Worm (Caenorhabditis elegans) whole organism, L3 larva: Measurements from ENCODE around the gene mrpl-51.

Experiments used
- ZK546.5 ChIP-seq: sonication (generic microtip); optimal IDR thresholded peaks from 2 replicates; lab custom pipeline; 2017; ENCODE audit warnings: missing biosample characterization, missing genetic modification characterization
- ama-1 ChIP-seq: fragments of 150-350 bp; optimal IDR thresholded peaks from 2 replicates; lab custom pipeline; 2018
- ceh-16 ChIP-seq: sonication (generic microtip); optimal IDR thresholded peaks from 2 replicates; lab custom pipeline; 2017; ENCODE audit warnings: missing biosample characterization, missing genetic modification characterization
- ceh-28 ChIP-seq: fragments of 150-350 bp; optimal IDR thresholded peaks from 2 replicates; lab custom pipeline; 2014; ENCODE audit warnings: missing biosample characterization, missing genetic modification reagents, missing genetic modification characterization
- ceh-9 ChIP-seq: sonication (generic microtip); optimal IDR thresholded peaks from 2 replicates; lab custom pipeline; 2018; ENCODE audit warnings: missing biosample characterization, missing genetic modification characterization
- daf-12 ChIP-seq: fragments of 150-350 bp; optimal IDR thresholded peaks from 2 replicates; lab custom pipeline; 2014; ENCODE audit warnings: missing biosample characterization, missing genetic modification reagents, missing genetic modification characterization
- egl-5 ChIP-seq: fragments of 150-350 bp; optimal IDR thresholded peaks from 2 replicates; lab custom pipeline; 2017; ENCODE audit warnings: missing biosample characterization, missing genetic modification reagents, missing genetic modification characterization, inconsistent platforms
- elt-1 ChIP-seq: fragments of 150-350 bp; optimal IDR thresholded peaks from 2 replicates; lab custom pipeline; 2014; ENCODE audit warnings: missing biosample characterization, missing genetic modification characterization
- elt-2 ChIP-seq: sonication (generic microtip); optimal IDR thresholded peaks from 2 replicates; lab custom pipeline; 2016; ENCODE audit warnings: missing genetic modification reagents, mild to moderate bottlenecking, missing genetic modification characterization, missing compliant biosample characterization
- elt-3 ChIP-seq, 3 experiments: fragments of 150-350 bp in 1 of 3; sonication (generic microtip) in 2 of 3; optimal IDR thresholded peaks; 2 replicates in 2 of 3; 4 replicates in 1 of 3; lab custom pipeline; 2014 to 2017; ENCODE audit warnings: missing biosample characterization in 3 of 3, missing genetic modification characterization in 3 of 3
- fkh-10 ChIP-seq: sonication (generic microtip); optimal IDR thresholded peaks from 2 replicates; lab custom pipeline; 2017; ENCODE audit warnings: missing biosample characterization, missing genetic modification reagents, missing genetic modification characterization
- fos-1 ChIP-seq: fragments of 150-350 bp; optimal IDR thresholded peaks from 2 replicates; lab custom pipeline; 2014; ENCODE audit warnings: missing biosample characterization, missing genetic modification characterization
- hmg-11 ChIP-seq: sonication (generic microtip); optimal IDR thresholded peaks from 2 replicates; lab custom pipeline; 2016; ENCODE audit warnings: missing genetic modification characterization, missing compliant biosample characterization
- jun-1 ChIP-seq: fragments of 150-350 bp; optimal IDR thresholded peaks from 2 replicates; lab custom pipeline; 2014; ENCODE audit warnings: missing biosample characterization, missing genetic modification reagents, missing genetic modification characterization
- lin-15B ChIP-seq: fragments of 150-350 bp; optimal IDR thresholded peaks from 2 replicates; lab custom pipeline; 2014; ENCODE audit warnings: missing biosample characterization, missing genetic modification characterization
- lin-39 ChIP-seq: fragments of 150-350 bp; optimal IDR thresholded peaks from 2 replicates; lab custom pipeline; 2018; ENCODE audit warnings: missing biosample characterization, missing genetic modification reagents, missing genetic modification characterization
- lsy-12 ChIP-seq: sonication (generic microtip); optimal IDR thresholded peaks from 2 replicates; lab custom pipeline; 2016; ENCODE audit warnings: mild to moderate bottlenecking, missing genetic modification characterization, missing compliant biosample characterization
- mdl-1 ChIP-seq: fragments of 150-350 bp; optimal IDR thresholded peaks from 2 replicates; lab custom pipeline; 2014; ENCODE audit warnings: missing biosample characterization, missing genetic modification characterization
- mml-1 ChIP-seq: fragments of 150-350 bp; sonication (generic microtip); optimal IDR thresholded peaks from 3 replicates; lab custom pipeline; 2014; ENCODE audit warnings: missing biosample characterization, missing genetic modification characterization
- nfya-1 ChIP-seq: sonication (generic microtip); optimal IDR thresholded peaks from 2 replicates; lab custom pipeline; 2017; ENCODE audit warnings: missing genetic modification characterization, mild to moderate bottlenecking, missing compliant biosample characterization, antibody characterized with exemption, moderate library complexity; ENCODE audit not compliant: insufficient read depth
- nhr-11 ChIP-seq: fragments of 150-350 bp; optimal IDR thresholded peaks from 2 replicates; lab custom pipeline; 2014; ENCODE audit warnings: missing biosample characterization, missing genetic modification characterization
- nhr-12 ChIP-seq: fragments of 150-350 bp; optimal IDR thresholded peaks from 2 replicates; lab custom pipeline; 2014; ENCODE audit warnings: missing biosample characterization, missing genetic modification characterization
- nhr-23 ChIP-seq: fragments of 150-350 bp; optimal IDR thresholded peaks from 2 replicates; lab custom pipeline; 2014; ENCODE audit warnings: missing biosample characterization, missing genetic modification reagents, missing genetic modification characterization
- nhr-237 ChIP-seq: fragments of 150-350 bp; optimal IDR thresholded peaks from 2 replicates; lab custom pipeline; 2014; ENCODE audit warnings: missing biosample characterization, missing genetic modification characterization
- nhr-28 ChIP-seq: fragments of 150-350 bp; optimal IDR thresholded peaks from 2 replicates; lab custom pipeline; 2014; ENCODE audit warnings: missing biosample characterization, missing genetic modification characterization
- nhr-43 ChIP-seq: sonication (generic microtip); optimal IDR thresholded peaks from 2 replicates; lab custom pipeline; 2016; ENCODE audit warnings: mild to moderate bottlenecking, missing genetic modification characterization, missing compliant biosample characterization; ENCODE audit not compliant: poor library complexity, severe bottlenecking
- nhr-67 ChIP-seq: fragments of 150-350 bp; optimal IDR thresholded peaks from 2 replicates; lab custom pipeline; 2014; ENCODE audit warnings: missing biosample characterization, missing genetic modification characterization
- nhr-77 ChIP-seq: fragments of 150-350 bp; optimal IDR thresholded peaks from 2 replicates; lab custom pipeline; 2014; ENCODE audit warnings: missing biosample characterization, missing genetic modification characterization
- pha-4 ChIP-seq: fragments of 150-350 bp; optimal IDR thresholded peaks from 2 replicates; lab custom pipeline; 2014; ENCODE audit warnings: missing biosample characterization, missing genetic modification reagents, missing genetic modification characterization
- skn-1 ChIP-seq: fragments of 150-350 bp; optimal IDR thresholded peaks from 2 replicates; lab custom pipeline; 2014; ENCODE audit warnings: missing biosample characterization, missing genetic modification characterization
- snpc-4 ChIP-seq: fragments of 150-350 bp; optimal IDR thresholded peaks from 2 replicates; lab custom pipeline; 2014; ENCODE audit warnings: missing biosample characterization, missing genetic modification characterization
- tbx-2 ChIP-seq: sonication (generic microtip); optimal IDR thresholded peaks from 2 replicates; lab custom pipeline; 2016; ENCODE audit warnings: mild to moderate bottlenecking, missing genetic modification characterization, missing compliant biosample characterization
- unc-39 ChIP-seq: sonication (generic microtip); optimal IDR thresholded peaks from 4 replicates; lab custom pipeline; 2017; ENCODE audit warnings: missing biosample characterization, missing genetic modification characterization
- unc-62 ChIP-seq: fragments of 150-350 bp; sonication (generic microtip); optimal IDR thresholded peaks from 4 replicates; lab custom pipeline; 2014; ENCODE audit warnings: missing biosample characterization, missing genetic modification reagents, missing genetic modification characterization
- zag-1 ChIP-seq: fragments of 150-350 bp; optimal IDR thresholded peaks from 2 replicates; lab custom pipeline; 2014; ENCODE audit warnings: missing biosample characterization, missing genetic modification characterization
- ztf-11 ChIP-seq: fragments of 150-350 bp; optimal IDR thresholded peaks from 2 replicates; lab custom pipeline; 2014; ENCODE audit warnings: missing biosample characterization, missing genetic modification characterization
- ztf-4 ChIP-seq: fragments of 150-350 bp; optimal IDR thresholded peaks from 2 replicates; lab custom pipeline; 2014; ENCODE audit warnings: missing biosample characterization, missing genetic modification characterization

mrpl-51 gene

ce11 chrIV:12075497-12075896, 44.4 kb downstream of the mrpl-51 start, which contains the start of gene K08E4.7:
Gene K08E4.7, plus strand, starts transcription at chrIV:12075797.
- TF ChIP-seq ama-1 (lab: Kevin White, UChicago) (no peak), nhr-11 (no peak), ceh-28 (tag; lab: Kevin White, UChicago) (no peak), ZK546.5 (no peak), lsy-12 (tag; lab: Kevin White, UChicago) (no peak), fkh-10 (GFP tag; lab: Kevin White, UChicago) (no peak), nhr-43 (no peak), lin-39 (tag; lab: Kevin White, UChicago) (no peak), unc-39 (tag; lab: Kevin White, UChicago) (no peak), snpc-4 (tag; lab: Kevin White, UChicago) (no peak), fos-1 (tag; lab: Kevin White, UChicago) (no peak), skn-1 (tag; lab: Kevin White, UChicago) (no peak), mdl-1 (no peak), jun-1 (no peak), nhr-77 (tag; lab: Kevin White, UChicago) (no peak), ztf-4 (tag; lab: Kevin White, UChicago) (no peak), pha-4 (tag; lab: Kevin White, UChicago) (no peak), ztf-11 (tag; lab: Kevin White, UChicago) (no peak), elt-2 (no peak)

ce11 chrIV:12078112-12078812, 47.1 kb downstream of the mrpl-51 start, which contains the start of gene tmed-1:
Gene tmed-1, minus strand, starts transcription at chrIV:12078162.
- no peak for TF ChIP-seq skn-1 (tag; lab: Kevin White, UChicago)
- TF ChIP-seq daf-12, result no peak
- no peak for TF ChIP-seq nhr-12 (tag; lab: Kevin White, UChicago)
- no peak for TF ChIP-seq zag-1 (tag; lab: Kevin White, UChicago)
- TF ChIP-seq hmg-11 (tag; lab: Kevin White, UChicago), result no peak
- TF ChIP-seq nhr-237, result no peak
- TF ChIP-seq jun-1, result no peak
- TF ChIP-seq nhr-11, result no peak
- no peak for TF ChIP-seq ceh-28 (tag; lab: Kevin White, UChicago)
- no peak for TF ChIP-seq elt-3 (tag; optimal IDR thresholded peaks at IDR 0.05; lab: Kevin White, UChicago)
- no peak for TF ChIP-seq nhr-67 (tag; lab: Kevin White, UChicago)
- no peak for TF ChIP-seq nhr-28 (tag; lab: Kevin White, UChicago)
- no peak for TF ChIP-seq ZK546.5
- no peak for TF ChIP-seq nhr-23
- no peak for TF ChIP-seq unc-62
- no peak for TF ChIP-seq fkh-10 (GFP tag; lab: Kevin White, UChicago)
- no peak for TF ChIP-seq snpc-4 (tag; lab: Kevin White, UChicago)
- TF ChIP-seq pha-4 (tag; lab: Kevin White, UChicago), result no peak
- no peak for TF ChIP-seq ceh-9 (tag; lab: Kevin White, UChicago)
- no peak for TF ChIP-seq mml-1 (tag; lab: Kevin White, UChicago)

- TF ChIP-seq elt-3 (tag; optimal IDR thresholded peaks at IDR 0.05; lab: Kevin White, UChicago) (no peak), nhr-23 (peak; percentile 5), nfya-1 (tag; lab: Kevin White, UChicago) (peak; percentile 63), snpc-4 (tag; lab: Kevin White, UChicago) (peak; percentile 22), ceh-28 (tag; lab: Kevin White, UChicago) (no peak), jun-1 (peak; percentile 12), ztf-11 (tag; lab: Kevin White, UChicago) (no peak), mml-1 (tag; lab: Kevin White, UChicago) (no peak), egl-5 (peak; percentile 42), hmg-11 (tag; lab: Kevin White, UChicago) (peak; percentile 17), lin-15B (tag; lab: Kevin White, UChicago) (peak; percentile 84), pha-4 (tag; lab: Kevin White, UChicago) (peak; percentile 77)
These were observed 47.9 kb downstream of the mrpl-51 start, which contains the start of gene lex-1 for ce11 chrIV:12078907-12079523. Gene lex-1, plus strand, starts transcription at chrIV:12079473.

ce11 chrIV:12080807-12081206, 49.7 kb downstream of the mrpl-51 start:
- TF ChIP-seq nhr-12 (tag; lab: Kevin White, UChicago) (no peak), skn-1 (tag; lab: Kevin White, UChicago) (no peak), mml-1 (tag; lab: Kevin White, UChicago) (no peak), tbx-2 (tag; lab: Kevin White, UChicago) (no peak), lsy-12 (tag; lab: Kevin White, UChicago) (no peak), elt-1 (tag; lab: Kevin White, UChicago) (no peak), nfya-1 (tag; lab: Kevin White, UChicago) (no peak), nhr-11 (no peak), pha-4 (tag; lab: Kevin White, UChicago) (no peak), nhr-28 (tag; lab: Kevin White, UChicago) (no peak), nhr-77 (tag; lab: Kevin White, UChicago) (no peak), ceh-16 (tag; lab: Kevin White, UChicago) (no peak), nhr-67 (tag; lab: Kevin White, UChicago) (no peak), elt-2 (no peak)
